Worm (Caenorhabditis elegans) whole organism, L1 larva: Measurements from ENCODE around the gene F14H3.4.

Experiments
- blmp-1 ChIP-seq: fragments of 150-350 bp; optimal IDR thresholded peaks from 2 replicates; lab custom pipeline; 2014; ENCODE audit warnings: missing biosample characterization, missing genetic modification characterization
- fkh-10 ChIP-seq: sonication (generic microtip); optimal IDR thresholded peaks from 2 replicates; lab custom pipeline; 2017; ENCODE audit warnings: missing biosample characterization, missing genetic modification reagents, missing genetic modification characterization
- lin-39 ChIP-seq: fragments of 150-350 bp; optimal IDR thresholded peaks from 2 replicates; lab custom pipeline; 2014; ENCODE audit warnings: missing biosample characterization, missing genetic modification reagents, missing genetic modification characterization
- lsy-2 ChIP-seq, 2 experiments: fragments of 150-350 bp; optimal IDR thresholded peaks; 2 replicates each; lab custom pipeline; 2014; ENCODE audit warnings: missing biosample characterization in 2 of 2, missing genetic modification characterization in 2 of 2
- nhr-28 ChIP-seq: fragments of 150-350 bp; optimal IDR thresholded peaks from 2 replicates; lab custom pipeline; 2014; ENCODE audit warnings: missing biosample characterization, missing genetic modification characterization
- nhr-77 ChIP-seq: fragments of 150-350 bp; optimal IDR thresholded peaks from 2 replicates; lab custom pipeline; 2014; ENCODE audit warnings: missing biosample characterization, missing genetic modification characterization
- sox-4 ChIP-seq: sonication (generic microtip); optimal IDR thresholded peaks from 2 replicates; lab custom pipeline; 2016; ENCODE audit warnings: missing genetic modification characterization, missing compliant biosample characterization
- tbx-2 ChIP-seq: sonication (generic microtip); optimal IDR thresholded peaks from 2 replicates; lab custom pipeline; 2016; ENCODE audit warnings: missing genetic modification characterization, missing compliant biosample characterization
- unc-62 ChIP-seq: fragments of 150-350 bp; optimal IDR thresholded peaks from 2 replicates; lab custom pipeline; 2014; ENCODE audit warnings: missing biosample characterization, missing genetic modification reagents, missing genetic modification characterization
- zip-4 ChIP-seq: fragments of 200-800 bp; sonication (Bioruptor generic); optimal IDR thresholded peaks from 2 replicates; lab custom pipeline; 2018; ENCODE audit warnings: mild to moderate bottlenecking, missing genetic modification characterization, moderate library complexity, missing compliant biosample characterization
- ztf-11 ChIP-seq, 2 experiments: sonication (generic microtip); optimal IDR thresholded peaks; 2 replicates each; lab custom pipeline; 2016 to 2017; ENCODE audit warnings: missing genetic modification characterization in 2 of 2, missing biosample characterization in 1 of 2, missing compliant biosample characterization in 1 of 2

DNA sequence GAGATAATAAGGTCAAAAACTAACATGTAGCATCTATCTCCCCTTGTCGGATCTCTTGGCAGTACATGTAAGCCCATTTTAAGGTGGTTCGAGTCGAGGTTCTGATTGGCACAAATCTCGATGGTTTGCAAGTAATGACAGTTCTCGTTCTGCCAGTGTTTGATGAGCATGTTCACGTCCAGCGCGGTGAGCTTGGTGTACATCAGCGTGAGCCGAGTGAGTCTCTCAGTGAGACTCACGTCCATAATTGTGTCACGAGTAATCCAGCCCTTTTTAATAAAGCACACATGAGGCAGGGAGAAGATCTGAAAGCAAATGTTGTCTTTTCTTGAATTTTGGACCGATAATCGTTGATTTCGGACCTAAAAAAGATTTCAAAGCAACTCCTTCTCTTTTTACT is 22.1 kb downstream of the F14H3.4 start, which contains the start of gene T10C6.16:
- TF ChIP-seq zip-4, result no peak
- TF ChIP-seq lsy-2 (tag; optimal IDR thresholded peaks at IDR 0.05; lab: Kevin White, UChicago), result no peak
- no peak for TF ChIP-seq lin-39 (tag; lab: Kevin White, UChicago)
- no peak for TF ChIP-seq nhr-28
- no peak for TF ChIP-seq fkh-10 (GFP tag; lab: Kevin White, UChicago)
- no peak for TF ChIP-seq blmp-1
- no peak for TF ChIP-seq sox-4 (tag; lab: Kevin White, UChicago)
- no peak for TF ChIP-seq ztf-11 (tag; optimal IDR thresholded peaks at IDR 0.05; lab: Kevin White, UChicago)
- TF ChIP-seq tbx-2 (tag; lab: Kevin White, UChicago), result no peak
- no peak for TF ChIP-seq nhr-77 (tag; lab: Kevin White, UChicago)
- no peak for TF ChIP-seq unc-62 (GFP tag; lab: Kevin White, UChicago)
